Worm (Caenorhabditis elegans) whole organism, L2 larva: ENCODE results near the gene F57F5.3.

Source experiments
- C34F6.9 ChIP-seq: fragments of 150-350 bp; optimal IDR thresholded peaks from 2 replicates; lab custom pipeline; 2014; ENCODE audit warnings: missing biosample characterization, missing genetic modification characterization
- F13H6.1 ChIP-seq: sonication (generic microtip); optimal IDR thresholded peaks from 2 replicates; lab custom pipeline; 2016; ENCODE audit warnings: missing genetic modification characterization, missing compliant biosample characterization
- R02D3.7 ChIP-seq: fragments of 150-350 bp; optimal IDR thresholded peaks from 2 replicates; lab custom pipeline; 2014; ENCODE audit warnings: missing biosample characterization, missing genetic modification characterization
- alr-1 ChIP-seq: fragments of 150-350 bp; optimal IDR thresholded peaks from 2 replicates; lab custom pipeline; 2014; ENCODE audit warnings: missing biosample characterization, missing genetic modification characterization
- aly-2 ChIP-seq: fragments of 150-350 bp; optimal IDR thresholded peaks from 2 replicates; lab custom pipeline; 2014; ENCODE audit warnings: missing biosample characterization, missing genetic modification characterization
- ama-1 ChIP-seq: fragments of 150-350 bp; optimal IDR thresholded peaks from 2 replicates; lab custom pipeline; 2018; ENCODE audit warnings: inconsistent platforms
- blmp-1 ChIP-seq: sonication (generic microtip); optimal IDR thresholded peaks from 2 replicates; lab custom pipeline; 2017; ENCODE audit warnings: missing genetic modification characterization, mild to moderate bottlenecking, missing compliant biosample characterization, antibody characterized with exemption, moderate library complexity; ENCODE audit not compliant: insufficient read depth
- ceh-16 ChIP-seq: fragments of 150-350 bp; optimal IDR thresholded peaks from 2 replicates; lab custom pipeline; 2014; ENCODE audit warnings: missing biosample characterization, missing genetic modification characterization
- crh-2 ChIP-seq: sonication (generic microtip); optimal IDR thresholded peaks from 2 replicates; lab custom pipeline; 2017; ENCODE audit warnings: missing biosample characterization, missing genetic modification characterization
- dmd-4 ChIP-seq: sonication (generic microtip); optimal IDR thresholded peaks from 2 replicates; lab custom pipeline; 2017; ENCODE audit warnings: missing biosample characterization, missing genetic modification characterization
- egl-27 ChIP-seq: sonication (generic microtip); optimal IDR thresholded peaks from 3 replicates; lab custom pipeline; 2017; ENCODE audit warnings: missing biosample characterization, missing genetic modification reagents, missing genetic modification characterization
- gmeb-1 ChIP-seq: fragments of 150-350 bp; optimal IDR thresholded peaks from 2 replicates; lab custom pipeline; 2014; ENCODE audit warnings: missing biosample characterization, missing genetic modification characterization
- lin-11 ChIP-seq: fragments of 150-350 bp; sonication (generic microtip); optimal IDR thresholded peaks from 2 replicates; lab custom pipeline; 2014; ENCODE audit warnings: missing biosample characterization, missing genetic modification characterization, inconsistent platforms, mixed read lengths
- lin-39 ChIP-seq: fragments of 150-350 bp; optimal IDR thresholded peaks from 2 replicates; lab custom pipeline; 2014; ENCODE audit warnings: missing biosample characterization, missing genetic modification reagents, missing genetic modification characterization
- lsy-2 ChIP-seq, 2 experiments: fragments of 150-350 bp in 1 of 2; sonication (generic microtip) in 1 of 2; optimal IDR thresholded peaks; 2 replicates each; lab custom pipeline; 2014 to 2017; ENCODE audit warnings: missing biosample characterization in 2 of 2, missing genetic modification characterization in 2 of 2
- mab-5 ChIP-seq: fragments of 150-350 bp; optimal IDR thresholded peaks from 2 replicates; lab custom pipeline; 2014; ENCODE audit warnings: missing biosample characterization, missing genetic modification characterization
- mbf-1 ChIP-seq: sonication (generic microtip); optimal IDR thresholded peaks from 2 replicates; lab custom pipeline; 2017; ENCODE audit warnings: missing biosample characterization, missing genetic modification characterization
- mdl-1 ChIP-seq, 2 experiments: fragments of 150-350 bp in 1 of 2; sonication (generic microtip) in 1 of 2; optimal IDR thresholded peaks; 2 replicates each; lab custom pipeline; 2017; ENCODE audit warnings: missing biosample characterization in 2 of 2, missing genetic modification characterization in 2 of 2
- nhr-11 ChIP-seq: fragments of 150-350 bp; optimal IDR thresholded peaks from 2 replicates; lab custom pipeline; 2014; ENCODE audit warnings: missing biosample characterization, missing genetic modification characterization
- nhr-12 ChIP-seq: fragments of 150-350 bp; optimal IDR thresholded peaks from 2 replicates; lab custom pipeline; 2014; ENCODE audit warnings: missing biosample characterization, missing genetic modification characterization
- nhr-129 ChIP-seq: fragments of 150-350 bp; optimal IDR thresholded peaks from 2 replicates; lab custom pipeline; 2014; ENCODE audit warnings: missing biosample characterization, missing genetic modification characterization
- nhr-21 ChIP-seq: fragments of 150-350 bp; optimal IDR thresholded peaks from 2 replicates; lab custom pipeline; 2014; ENCODE audit warnings: missing biosample characterization, missing genetic modification characterization
- nhr-237 ChIP-seq: fragments of 150-350 bp; optimal IDR thresholded peaks from 2 replicates; lab custom pipeline; 2014; ENCODE audit warnings: missing biosample characterization, missing genetic modification characterization
- nhr-6 ChIP-seq: fragments of 150-350 bp; optimal IDR thresholded peaks from 2 replicates; lab custom pipeline; 2014; ENCODE audit warnings: missing biosample characterization, missing genetic modification characterization
- peb-1 ChIP-seq: fragments of 150-350 bp; optimal IDR thresholded peaks from 2 replicates; lab custom pipeline; 2014; ENCODE audit warnings: missing biosample characterization, missing genetic modification characterization
- skn-1 ChIP-seq: sonication (generic microtip); optimal IDR thresholded peaks from 2 replicates; lab custom pipeline; 2017; ENCODE audit warnings: missing biosample characterization, missing genetic modification characterization
- sma-9 ChIP-seq, 2 experiments: fragments of 150-350 bp in 1 of 2; sonication (generic microtip) in 1 of 2; optimal IDR thresholded peaks; 2 replicates each; lab custom pipeline; 2014 to 2016; ENCODE audit warnings: missing genetic modification characterization in 2 of 2, mild to moderate bottlenecking in 1 of 2, missing biosample characterization in 1 of 2, missing compliant biosample characterization in 1 of 2, missing genetic modification reagents in 1 of 2, moderate library complexity in 1 of 2
- snpc-4 ChIP-seq: fragments of 150-350 bp; optimal IDR thresholded peaks from 2 replicates; lab custom pipeline; 2014; ENCODE audit warnings: missing biosample characterization, missing genetic modification characterization
- unc-55 ChIP-seq: fragments of 150-350 bp; sonication (generic microtip); optimal IDR thresholded peaks from 3 replicates; lab custom pipeline; 2014; ENCODE audit warnings: missing biosample characterization, missing genetic modification reagents, missing genetic modification characterization
- unc-62 ChIP-seq: fragments of 150-350 bp; optimal IDR thresholded peaks from 2 replicates; lab custom pipeline; 2014; ENCODE audit warnings: missing biosample characterization, missing genetic modification reagents, missing genetic modification characterization
- zag-1 ChIP-seq: fragments of 150-350 bp; optimal IDR thresholded peaks from 2 replicates; lab custom pipeline; 2014; ENCODE audit warnings: missing biosample characterization, missing genetic modification characterization
- ztf-4 ChIP-seq: fragments of 150-350 bp; optimal IDR thresholded peaks from 2 replicates; lab custom pipeline; 2014; ENCODE audit warnings: missing biosample characterization, missing genetic modification characterization

F57F5.3 gene

DNA sequence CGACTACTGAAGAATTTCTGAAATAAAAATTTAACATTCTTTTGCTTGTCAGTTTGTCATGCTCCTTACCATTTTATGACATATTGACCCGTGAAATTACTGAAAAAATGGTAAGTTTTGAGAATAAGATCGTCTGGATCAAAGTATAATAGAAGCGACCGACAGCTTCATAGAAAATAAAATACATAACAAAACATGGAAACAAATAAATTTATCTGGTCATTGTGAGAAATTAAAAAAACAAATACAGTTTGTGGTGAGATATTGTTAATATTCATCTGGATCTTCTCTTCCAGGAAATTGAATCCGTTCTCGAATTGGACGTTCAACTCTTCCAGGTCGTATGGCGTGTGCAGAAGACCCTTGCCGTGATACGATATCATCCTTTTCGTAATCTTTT, 25.7 kb upstream of the F57F5.3 start, which contains the start of gene pkc-1:
Gene pkc-1, minus strand, starts transcription at position 101 of the 400 bp plus-strand sequence.
- no peak for TF ChIP-seq nhr-21 (tag; lab: Kevin White, UChicago)

DNA sequence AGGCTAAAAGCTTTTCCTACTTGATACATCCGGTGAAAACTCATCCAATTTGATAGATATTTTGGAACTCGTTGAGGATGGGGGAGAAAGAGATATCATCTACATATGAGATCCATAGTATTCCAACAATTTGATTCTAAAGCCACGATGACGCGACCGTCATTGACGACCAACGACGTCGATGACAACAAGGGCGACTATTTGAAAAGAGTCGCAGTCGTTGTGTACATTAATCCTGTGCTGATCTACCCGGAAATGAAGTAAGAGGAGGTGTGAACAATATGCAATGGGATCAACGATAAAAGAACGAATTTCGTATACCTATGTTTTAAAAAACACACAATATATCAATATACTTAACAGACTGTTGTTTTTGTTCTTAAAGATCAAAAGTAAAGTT, 21.8 kb upstream of the F57F5.3 start:
- no peak for TF ChIP-seq nhr-11 (tag; lab: Kevin White, UChicago)
- TF ChIP-seq nhr-21 (tag; lab: Kevin White, UChicago) = no peak
- no peak for TF ChIP-seq ztf-4 (tag; lab: Kevin White, UChicago)
- TF ChIP-seq ceh-16 (tag; lab: Kevin White, UChicago) = no peak
- TF ChIP-seq peb-1 (tag; lab: Kevin White, UChicago) = no peak
- no peak for TF ChIP-seq alr-1 (tag; lab: Kevin White, UChicago)
- no peak for TF ChIP-seq mdl-1 (tag; optimal IDR thresholded peaks at IDR 0.05; lab: Kevin White, UChicago)
- TF ChIP-seq nhr-12 (tag; lab: Kevin White, UChicago) = no peak
- TF ChIP-seq F13H6.1 (tag; lab: Kevin White, UChicago) = no peak
- TF ChIP-seq egl-27 = no peak
- TF ChIP-seq blmp-1 (tag; lab: Kevin White, UChicago) = no peak
- TF ChIP-seq lin-39 (tag; lab: Kevin White, UChicago) = no peak
- no peak for TF ChIP-seq nhr-6
- TF ChIP-seq gmeb-1 (tag; lab: Kevin White, UChicago) = no peak
- TF ChIP-seq mab-5 (tag; lab: Kevin White, UChicago) = no peak
- TF ChIP-seq nhr-237 (tag; lab: Kevin White, UChicago) = no peak
- no peak for TF ChIP-seq unc-62 (GFP tag; lab: Kevin White, UChicago)
- TF ChIP-seq ama-1 (lab: Kevin White, UChicago) = no peak
- TF ChIP-seq, all 48 proteins: peak for 0

DNA sequence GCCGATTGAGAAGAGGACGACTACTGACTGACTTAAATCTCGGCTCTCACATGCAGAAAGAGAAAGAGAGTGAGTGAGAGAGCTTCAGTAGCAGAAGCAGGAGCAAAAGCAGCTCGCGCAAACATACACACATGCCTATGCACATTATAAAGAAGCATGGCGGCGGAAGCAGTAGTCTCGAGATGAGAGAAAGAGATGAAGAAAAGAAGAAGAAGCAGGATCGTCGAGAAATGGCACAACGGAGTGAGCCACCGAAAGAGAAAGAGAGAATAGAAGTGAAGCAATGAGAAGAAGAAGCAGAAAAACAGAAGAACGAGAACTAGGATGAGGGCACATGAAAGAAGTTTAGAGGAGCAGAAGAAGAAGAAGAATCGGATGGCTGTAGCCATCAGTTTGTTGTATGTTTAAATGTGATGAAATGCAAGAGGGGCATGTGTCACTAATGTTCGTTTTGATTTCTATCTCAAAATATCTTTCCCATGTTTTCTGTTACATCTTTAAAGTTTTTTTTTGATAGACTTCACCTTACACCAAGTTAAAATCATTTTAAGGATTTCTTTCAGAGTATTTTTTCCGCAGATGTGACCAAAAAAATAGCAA, 20.6 kb upstream of the F57F5.3 start:
- peak; percentile 15 for TF ChIP-seq snpc-4 (tag; lab: Kevin White, UChicago)
- peak; percentile 56 for TF ChIP-seq lin-11 (tag; lab: Kevin White, UChicago)
- peak; percentile 56 for TF ChIP-seq unc-55 (GFP tag; lab: Kevin White, UChicago)
- no peak for TF ChIP-seq ztf-4 (tag; lab: Kevin White, UChicago)
- TF ChIP-seq zag-1 (tag; lab: Kevin White, UChicago) = peak; percentile 82
- TF ChIP-seq dmd-4 = no peak
- TF ChIP-seq nhr-21 (tag; lab: Kevin White, UChicago) = no peak
- TF ChIP-seq skn-1 (tag; lab: Kevin White, UChicago) = no peak
- TF ChIP-seq nhr-129 (tag; lab: Kevin White, UChicago) = peak; percentile 75
- no peak for TF ChIP-seq mbf-1 (tag; lab: Kevin White, UChicago)
- no peak for TF ChIP-seq lin-39 (tag; lab: Kevin White, UChicago)
- peak; percentile 29 for TF ChIP-seq sma-9 (GFP tag; optimal IDR thresholded peaks at IDR 0.05; lab: Kevin White, UChicago)
- no peak for TF ChIP-seq sma-9 (tag; optimal IDR thresholded peaks at IDR 0.05; lab: Kevin White, UChicago)
- no peak for TF ChIP-seq R02D3.7
- peak; percentile 48 for TF ChIP-seq F13H6.1 (tag; lab: Kevin White, UChicago)
- no peak for TF ChIP-seq aly-2
- peak in 1 of 2 experiments; percentile 56 for TF ChIP-seq lsy-2 (tag; optimal IDR thresholded peaks at IDR 0.05; lab: Kevin White, UChicago)
- peak; percentile 61 to 77 for TF ChIP-seq mdl-1 (tag; optimal IDR thresholded peaks at IDR 0.05; lab: Kevin White, UChicago)
- peak; percentile 76 for TF ChIP-seq C34F6.9
- peak; percentile 41 for TF ChIP-seq crh-2 (tag; lab: Kevin White, UChicago)
- peak; percentile 7 for TF ChIP-seq mab-5 (tag; lab: Kevin White, UChicago)
- TF ChIP-seq, all 48 proteins: peak for 12

DNA sequence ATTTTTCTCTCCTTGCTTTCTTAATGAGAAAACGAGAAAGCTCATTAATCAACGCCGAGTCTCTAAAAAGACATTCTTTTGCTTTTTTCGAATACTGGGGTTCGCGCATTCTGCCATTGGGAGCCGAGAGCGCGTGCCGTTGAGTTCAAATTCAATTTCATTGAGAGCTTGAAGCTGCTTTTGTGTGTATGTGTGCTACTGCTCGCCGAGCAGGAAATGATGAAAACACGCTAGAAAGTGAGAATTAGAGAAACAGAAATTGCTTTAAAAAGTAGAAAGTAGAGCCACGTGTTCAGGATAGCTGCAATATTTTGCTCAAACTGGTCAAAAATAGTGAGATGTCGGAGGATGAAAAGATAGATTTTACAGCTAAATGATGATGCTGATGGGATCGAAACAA, 19.3 kb upstream of the F57F5.3 start:
- peak; percentile 58 for TF ChIP-seq C34F6.9
- TF ChIP-seq nhr-129 (tag; lab: Kevin White, UChicago) = peak; percentile 34
- TF ChIP-seq zag-1 (tag; lab: Kevin White, UChicago) = peak; percentile 46
- peak in 1 of 2 experiments; percentile 60 for TF ChIP-seq lsy-2 (tag; optimal IDR thresholded peaks at IDR 0.05; lab: Kevin White, UChicago)
- no peak for TF ChIP-seq lin-39 (tag; lab: Kevin White, UChicago)
- no peak for TF ChIP-seq lin-11 (tag; lab: Kevin White, UChicago)
- no peak for TF ChIP-seq ama-1 (lab: Kevin White, UChicago)
- no peak for TF ChIP-seq dmd-4
- TF ChIP-seq unc-55 (GFP tag; lab: Kevin White, UChicago) = peak; percentile 7
- peak; percentile 42 for TF ChIP-seq sma-9 (GFP tag; optimal IDR thresholded peaks at IDR 0.05; lab: Kevin White, UChicago)
- no peak for TF ChIP-seq sma-9 (tag; optimal IDR thresholded peaks at IDR 0.05; lab: Kevin White, UChicago)
